Worm (Caenorhabditis elegans): ENCODE data around the gene cht-2.
A peak's percentile ranks its signal among the peaks of the same experiment; 100 is the strongest.

Gene cht-2

ce11 chrII:8483793-8484186 is 36.9 kb upstream of the cht-2 start, which contains the start of gene taap-1:
Gene taap-1 (minus strand): TSS chrII:8483871.
- TF ChIP-seq ztf-23 (GFP tag; IDR thresholded peaks at IDR 0.05): no peak
- TF ChIP-seq tab-1 (GFP tag; IDR thresholded peaks at IDR 0.05): no peak
- TF ChIP-seq med-1 (GFP tag; optimal IDR thresholded peaks at IDR 0.05; ENCODE audit: insufficient read depth): no peak

DNA sequence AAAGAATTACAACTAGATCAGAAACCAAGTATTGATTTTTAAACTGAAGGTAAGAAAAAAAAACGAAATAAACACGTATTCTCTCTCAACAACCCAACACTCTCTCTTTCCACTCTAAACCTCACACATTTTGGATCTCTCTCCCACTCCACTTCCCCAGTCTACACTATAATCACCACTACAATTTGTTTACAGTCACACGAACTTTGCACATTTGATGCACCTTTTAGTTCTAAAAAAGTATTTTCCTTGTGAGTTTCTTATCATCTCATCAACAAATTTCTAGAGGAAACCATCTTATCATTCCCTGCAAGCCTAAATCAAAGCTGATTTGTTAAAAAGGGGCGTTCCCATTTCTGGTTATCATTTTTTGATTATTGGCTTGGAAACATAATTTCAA is 36.2 kb upstream of the cht-2 start:
- TF ChIP-seq klf-2 (GFP tag; conservative IDR thresholded peaks at IDR 0.05) (no peak), ztf-23 (GFP tag; IDR thresholded peaks at IDR 0.05) (no peak), tab-1 (GFP tag; IDR thresholded peaks at IDR 0.05) (no peak), T22C8.4 (GFP tag; IDR thresholded peaks at IDR 0.05) (no peak), ztf-29 (GFP tag; IDR thresholded peaks at IDR 0.05) (no peak)

DNA sequence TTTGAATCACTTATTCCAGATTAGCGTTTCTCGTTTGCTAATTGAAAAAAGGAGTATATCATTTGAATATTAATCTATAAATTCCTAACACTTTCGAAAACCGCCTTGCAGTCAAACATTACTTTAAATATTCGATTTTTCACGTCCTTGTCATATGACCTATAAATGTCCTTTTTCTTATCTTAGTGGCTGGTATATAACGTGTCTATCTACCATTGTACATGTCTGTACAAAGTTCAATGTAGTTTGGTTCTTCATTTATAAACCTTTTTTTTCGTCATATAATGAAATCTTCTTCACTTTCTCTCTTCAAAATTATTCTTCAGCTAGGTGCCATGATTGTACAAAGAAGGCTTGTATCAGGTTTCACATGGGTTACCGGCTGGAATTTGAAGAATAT is 35.1 kb upstream of the cht-2 start, which contains the start of gene gbh-2:
TSS of gene gbh-2 (plus strand) at position 277 of the 400 bp plus-strand sequence.
- no peak for TF ChIP-seq ztf-29 (GFP tag; IDR thresholded peaks at IDR 0.05)
- no peak for TF ChIP-seq klf-2 (GFP tag; conservative IDR thresholded peaks at IDR 0.05)
- no peak for TF ChIP-seq flt-1 (GFP tag; IDR thresholded peaks at IDR 0.05)
- no peak for TF ChIP-seq med-1 (GFP tag; optimal IDR thresholded peaks at IDR 0.05; ENCODE audit: insufficient read depth)
- TF ChIP-seq ref-1 (GFP tag; conservative IDR thresholded peaks at IDR 0.05): no peak
- no peak for TF ChIP-seq T22C8.4 (GFP tag; IDR thresholded peaks at IDR 0.05)
- TF ChIP-seq cog-1 (tag; optimal IDR thresholded peaks at IDR 0.05): no peak
- TF ChIP-seq tab-1 (GFP tag; IDR thresholded peaks at IDR 0.05): no peak
- TF ChIP-seq ztf-23 (GFP tag; IDR thresholded peaks at IDR 0.05): no peak

DNA sequence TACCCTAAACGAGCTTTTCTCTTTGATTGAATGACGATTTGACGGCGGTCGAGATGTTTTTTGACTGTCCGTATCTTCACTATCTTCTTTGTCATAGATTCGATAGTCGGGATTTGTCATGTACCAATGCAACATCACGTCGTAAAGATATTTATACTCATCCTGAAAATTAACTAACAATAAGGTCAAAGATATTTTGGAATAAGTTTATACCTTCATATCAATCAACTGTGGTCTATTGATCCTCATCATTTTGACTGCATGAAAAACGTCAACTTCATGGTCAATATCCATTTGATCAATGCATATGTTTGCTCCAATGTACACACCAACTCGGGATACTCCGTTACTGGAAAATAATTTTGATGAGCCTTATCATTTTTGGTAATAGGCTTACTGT is 32.6 kb upstream of the cht-2 start:
- no peak for TF ChIP-seq cog-1 (tag; optimal IDR thresholded peaks at IDR 0.05)
- TF ChIP-seq flt-1 (GFP tag; IDR thresholded peaks at IDR 0.05): no peak
- TF ChIP-seq tab-1 (GFP tag; IDR thresholded peaks at IDR 0.05): no peak
- TF ChIP-seq ztf-23 (GFP tag; IDR thresholded peaks at IDR 0.05): no peak
- TF ChIP-seq ref-1 (GFP tag; conservative IDR thresholded peaks at IDR 0.05): no peak
- TF ChIP-seq T22C8.4 (GFP tag; IDR thresholded peaks at IDR 0.05): no peak
- TF ChIP-seq med-1 (GFP tag; optimal IDR thresholded peaks at IDR 0.05; ENCODE audit: insufficient read depth): no peak
- no peak for TF ChIP-seq ztf-29 (GFP tag; IDR thresholded peaks at IDR 0.05)
- TF ChIP-seq klf-2 (GFP tag; conservative IDR thresholded peaks at IDR 0.05): no peak

DNA sequence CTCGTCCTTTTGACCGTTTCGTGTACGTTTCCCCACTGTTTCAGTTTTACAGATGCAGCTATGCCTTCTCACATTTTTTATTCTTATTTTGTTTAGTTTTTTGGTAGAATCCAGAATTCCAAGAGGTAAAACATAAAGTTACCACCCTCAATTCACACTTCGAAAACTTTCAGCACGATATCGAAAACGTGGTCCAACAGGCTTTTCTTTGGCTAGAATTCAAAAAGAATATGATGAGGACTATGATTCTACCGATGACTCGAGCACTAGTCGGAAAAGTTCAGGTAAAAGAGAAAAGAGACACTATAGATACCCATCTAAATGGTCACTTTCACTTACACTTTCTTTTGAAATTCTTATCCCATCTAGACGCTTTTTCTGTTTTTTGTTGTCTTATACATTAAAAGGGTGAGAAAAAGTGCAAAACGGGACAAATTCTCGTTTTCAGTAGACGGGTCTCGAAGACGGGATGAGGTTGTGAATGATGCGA is 26.5 kb upstream of the cht-2 start, which contains the start of gene M05D6.9:
TSS of gene M05D6.9 (plus strand) at position 51 of the 490 bp plus-strand sequence.
- TF ChIP-seq klf-2 (GFP tag; conservative IDR thresholded peaks at IDR 0.05): no peak
- no peak for TF ChIP-seq tab-1 (GFP tag; IDR thresholded peaks at IDR 0.05)
- no peak for TF ChIP-seq flt-1 (GFP tag; IDR thresholded peaks at IDR 0.05)
- no peak for TF ChIP-seq ztf-29 (GFP tag; IDR thresholded peaks at IDR 0.05)
- TF ChIP-seq T22C8.4 (GFP tag; IDR thresholded peaks at IDR 0.05): no peak
- TF ChIP-seq ref-1 (GFP tag; conservative IDR thresholded peaks at IDR 0.05): no peak
- TF ChIP-seq ztf-23 (GFP tag; IDR thresholded peaks at IDR 0.05): no peak
- TF ChIP-seq cog-1 (tag; optimal IDR thresholded peaks at IDR 0.05): no peak
- TF ChIP-seq med-1 (GFP tag; optimal IDR thresholded peaks at IDR 0.05; ENCODE audit: insufficient read depth): no peak

DNA sequence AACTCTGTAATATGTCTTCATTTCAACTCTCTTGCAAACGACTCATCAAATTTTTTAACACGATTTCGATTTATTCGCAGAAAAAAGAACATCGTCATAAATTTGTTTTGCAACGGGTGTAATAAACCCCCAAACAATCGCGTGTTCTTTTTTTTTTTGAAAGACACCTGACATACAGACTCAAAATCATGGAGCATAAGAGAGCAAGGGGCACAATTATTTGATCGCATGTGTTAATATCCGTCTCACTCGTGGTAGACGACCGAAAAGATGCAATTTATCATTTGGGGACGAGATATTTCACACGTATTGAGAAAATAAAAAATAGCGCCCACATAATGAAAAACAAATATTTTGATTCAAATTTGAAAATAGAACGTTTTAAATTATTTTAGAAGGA is 24.5 kb upstream of the cht-2 start:
- no peak for TF ChIP-seq ztf-29 (GFP tag; IDR thresholded peaks at IDR 0.05)
- TF ChIP-seq flt-1 (GFP tag; IDR thresholded peaks at IDR 0.05): no peak
- no peak for TF ChIP-seq klf-2 (GFP tag; conservative IDR thresholded peaks at IDR 0.05)
- no peak for TF ChIP-seq T22C8.4 (GFP tag; IDR thresholded peaks at IDR 0.05)

ce11 chrII:8498173-8498572 is 22.6 kb upstream of the cht-2 start:
- TF ChIP-seq T22C8.4 (GFP tag; IDR thresholded peaks at IDR 0.05): no peak
- TF ChIP-seq med-1 (GFP tag; optimal IDR thresholded peaks at IDR 0.05; ENCODE audit: insufficient read depth): no peak
- TF ChIP-seq ztf-29 (GFP tag; IDR thresholded peaks at IDR 0.05): no peak
- TF ChIP-seq ztf-23 (GFP tag; IDR thresholded peaks at IDR 0.05): no peak
- TF ChIP-seq klf-2 (GFP tag; conservative IDR thresholded peaks at IDR 0.05): no peak
- TF ChIP-seq cog-1 (tag; optimal IDR thresholded peaks at IDR 0.05): no peak
- TF ChIP-seq flt-1 (GFP tag; IDR thresholded peaks at IDR 0.05): no peak
- TF ChIP-seq ref-1 (GFP tag; conservative IDR thresholded peaks at IDR 0.05): no peak
- TF ChIP-seq tab-1 (GFP tag; IDR thresholded peaks at IDR 0.05): no peak

DNA sequence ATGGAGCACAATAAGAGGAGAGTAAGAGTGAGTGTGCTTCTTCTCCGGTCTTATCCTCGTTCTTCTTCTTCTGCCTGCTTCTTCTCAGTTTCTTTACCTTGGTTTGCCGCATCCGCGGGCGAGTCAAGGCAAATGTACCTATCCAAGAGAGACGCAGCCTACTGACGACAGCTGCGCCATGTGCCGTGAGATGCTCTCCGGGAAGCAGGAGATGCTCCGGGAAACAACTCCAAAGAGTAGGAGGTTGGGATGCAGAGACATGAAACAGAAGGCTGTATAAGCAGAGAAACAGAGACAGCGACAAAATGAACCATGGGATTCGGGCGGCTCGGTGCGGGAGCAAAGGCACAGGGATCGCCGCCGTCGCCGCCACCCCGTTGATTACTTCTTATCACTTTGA is 21.7 kb upstream of the cht-2 start:
- TF ChIP-seq flt-1 (GFP tag; IDR thresholded peaks at IDR 0.05): 0 out of 2 replicates have a peak, but pooled peaks have one; percentile 47
- TF ChIP-seq cog-1 (tag; optimal IDR thresholded peaks at IDR 0.05): no peak

DNA sequence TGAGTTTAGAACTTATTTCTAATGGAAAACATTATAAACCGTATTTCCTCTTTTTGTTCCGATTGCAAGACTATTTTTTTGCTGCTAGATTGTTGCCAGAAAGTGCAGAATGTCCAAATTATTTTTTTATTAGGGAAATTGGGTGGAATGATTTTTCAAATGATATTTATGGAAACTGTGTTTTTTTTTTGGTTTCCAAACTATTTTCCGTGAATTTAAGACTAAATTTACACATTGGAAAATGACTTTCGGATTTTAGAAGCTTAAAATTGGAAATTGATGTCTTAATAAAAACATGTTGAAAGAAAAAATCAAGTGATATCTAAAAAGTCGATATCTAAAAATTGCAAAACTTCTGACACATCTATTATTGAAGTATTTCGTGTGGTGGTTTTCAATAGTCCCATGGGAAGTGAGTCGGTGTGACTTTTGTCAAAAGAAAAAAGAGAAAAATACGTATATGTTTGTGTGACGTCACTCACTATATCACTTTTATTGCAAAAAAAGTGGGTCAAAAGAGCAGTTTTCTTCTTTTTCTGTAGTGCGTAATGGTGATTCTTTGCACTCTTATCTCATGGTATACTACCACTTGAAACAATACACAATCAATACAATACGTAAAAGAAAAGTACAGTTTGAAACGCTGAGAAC is 16.5 kb upstream of the cht-2 start:
- TF ChIP-seq cog-1 (tag; optimal IDR thresholded peaks at IDR 0.05) (no peak), flt-1 (GFP tag; IDR thresholded peaks at IDR 0.05) (no peak), T22C8.4 (GFP tag; IDR thresholded peaks at IDR 0.05) (no peak)

ce11 chrII:8506759-8507158 is 14.0 kb upstream of the cht-2 start:
- TF ChIP-seq flt-1 (GFP tag; IDR thresholded peaks at IDR 0.05): no peak
- no peak for TF ChIP-seq klf-2 (GFP tag; conservative IDR thresholded peaks at IDR 0.05)
- TF ChIP-seq ztf-23 (GFP tag; IDR thresholded peaks at IDR 0.05): no peak
- no peak for TF ChIP-seq ref-1 (GFP tag; conservative IDR thresholded peaks at IDR 0.05)
- no peak for TF ChIP-seq med-1 (GFP tag; optimal IDR thresholded peaks at IDR 0.05; ENCODE audit: insufficient read depth)
- TF ChIP-seq tab-1 (GFP tag; IDR thresholded peaks at IDR 0.05): no peak
- TF ChIP-seq cog-1 (tag; optimal IDR thresholded peaks at IDR 0.05): no peak
- no peak for TF ChIP-seq ztf-29 (GFP tag; IDR thresholded peaks at IDR 0.05)
- TF ChIP-seq T22C8.4 (GFP tag; IDR thresholded peaks at IDR 0.05): no peak

Data from whole organism, midembryonic.